Worm (Caenorhabditis elegans): Measurements from ENCODE around the gene pef-1.

DNA sequence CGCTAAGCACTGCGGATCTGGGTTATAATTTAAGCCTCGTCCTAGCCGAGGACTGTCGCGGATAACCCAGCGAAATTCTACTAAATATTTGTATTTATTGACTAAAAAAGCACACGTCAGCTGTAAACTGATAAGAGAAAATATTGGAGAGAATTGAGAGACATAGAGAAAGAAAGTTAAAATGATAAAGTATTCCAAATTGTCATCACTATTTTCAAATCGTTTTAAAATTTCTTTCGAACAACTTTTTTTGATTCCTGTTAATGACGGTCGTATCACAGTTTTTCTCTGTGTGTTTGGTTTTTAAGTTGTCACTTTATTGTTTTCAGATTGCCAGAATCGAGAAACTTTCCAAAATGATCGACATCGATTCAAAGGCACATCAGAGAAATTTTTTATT is 35.8 kb upstream of the pef-1 start, which contains the start of gene fbxa-51:
- TF ChIP-seq nhr-28 (tag; optimal IDR thresholded peaks at IDR 0.05) (peak; percentile 28), dpl-1 (GFP tag; optimal IDR thresholded peaks at IDR 0.05) (no peak), ceh-44 (GFP tag; IDR thresholded peaks at IDR 0.05) (no peak), nhr-237 (tag; optimal IDR thresholded peaks at IDR 0.05) (no peak)

All from whole organism, L4 larva.